Fruit fly (Drosophila melanogaster): Measurements from ENCODE around the gene CSN1a.
A peak's percentile ranks its signal among the peaks of the same experiment; 100 is the strongest.

The CSN1a gene

DNA sequence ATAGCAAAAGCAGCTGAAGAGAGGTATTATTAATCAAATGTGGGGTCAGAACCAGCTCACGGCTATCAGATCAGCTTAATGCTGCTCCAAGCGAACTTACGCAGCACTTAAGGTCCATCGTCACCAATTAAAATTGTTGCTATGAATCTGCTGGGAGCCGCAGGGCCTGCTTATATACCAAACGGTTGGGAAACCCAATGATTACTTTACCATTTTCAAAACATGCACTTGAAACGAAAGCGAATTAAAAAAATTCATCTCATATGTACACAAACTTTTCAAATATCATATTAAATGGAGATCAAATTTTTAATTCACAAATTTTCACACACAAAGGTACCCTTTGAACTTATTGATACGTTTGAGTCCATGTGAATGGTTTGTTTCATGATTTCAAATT lies 17.5 kb upstream of the CSN1a start, which contains the start of gene CG42587:
CG42587 (minus strand) TSS at position 143 of the 400 bp plus-strand sequence.
- TF ChIP-seq B-H2 (GFP tag; optimal IDR thresholded peaks at IDR 0.05), result no peak
- TF ChIP-seq Kr (GFP tag; optimal IDR thresholded peaks at IDR 0.05), result no peak
- TF ChIP-seq cato (GFP tag; optimal IDR thresholded peaks at IDR 0.05; ENCODE audit: borderline replicate concordance), result no peak
- no peak for TF ChIP-seq CG8281 (tag; optimal IDR thresholded peaks at IDR 0.05)
- TF ChIP-seq HLH4C (GFP tag; IDR thresholded peaks at IDR 0.05; ENCODE audit: partially characterized antibody), result no peak
- TF ChIP-seq Dek (tag; optimal IDR thresholded peaks at IDR 0.05), result no peak
- no peak for TF ChIP-seq cas (GFP tag; IDR thresholded peaks at IDR 0.05)
- TF ChIP-seq CG2120 (GFP tag; optimal IDR thresholded peaks at IDR 0.05), result peak; percentile 29
- no peak for TF ChIP-seq CG8089 (GFP tag; optimal IDR thresholded peaks at IDR 0.05)
- no peak for TF ChIP-seq CG30431 (GFP tag; optimal IDR thresholded peaks at IDR 0.05)
- no peak for TF ChIP-seq al (GFP tag; IDR thresholded peaks at IDR 0.05)
- TF ChIP-seq Asciz (GFP tag; optimal IDR thresholded peaks at IDR 0.05), result no peak
- no peak for TF ChIP-seq CG7963 (GFP tag; IDR thresholded peaks at IDR 0.05; ENCODE audit: partially characterized antibody)
- peak; percentile 4 for TF ChIP-seq Oli (tag; optimal IDR thresholded peaks at IDR 0.05)
- TF ChIP-seq Meics (GFP tag; optimal IDR thresholded peaks at IDR 0.05), result peak; percentile 6
- TF ChIP-seq dmrt99B (tag; optimal IDR thresholded peaks at IDR 0.05), result peak; percentile 11
- TF ChIP-seq Hr51 (GFP tag; optimal IDR thresholded peaks at IDR 0.05), result peak in 1 of 2 experiments; percentile 21
- TF ChIP-seq row (GFP tag; IDR thresholded peaks at IDR 0.05), result no peak
- no peak for TF ChIP-seq sens (GFP tag)
- TF ChIP-seq ssp (GFP tag; IDR thresholded peaks at IDR 0.05), result no peak
- no peak for TF ChIP-seq CG2712 (tag; optimal IDR thresholded peaks at IDR 0.05)
- no peak for TF ChIP-seq CG8359 (GFP tag; optimal IDR thresholded peaks at IDR 0.05; ENCODE audit: borderline replicate concordance)
- TF ChIP-seq Rfx (GFP tag; IDR thresholded peaks at IDR 0.05), result peak; percentile 22; the same call in 1 of the 2 replicates
- TF ChIP-seq Ssrp (tag; optimal IDR thresholded peaks at IDR 0.05), result no peak
- peak; percentile 13 for TF ChIP-seq Sox102F (GFP tag; optimal IDR thresholded peaks at IDR 0.05)
- peak; percentile 31; the same call in 2 of the 3 replicates for TF ChIP-seq tgo (GFP tag; IDR thresholded peaks at IDR 0.05)
- no peak for TF ChIP-seq emc (GFP tag; optimal IDR thresholded peaks at IDR 0.05)
- no peak for TF ChIP-seq hb (GFP tag; IDR thresholded peaks at IDR 0.05; ENCODE audit: partially characterized antibody)
- no peak for TF ChIP-seq zfh1 (GFP tag; IDR thresholded peaks at IDR 0.05)
- no peak for TF ChIP-seq Fer1 (GFP tag; optimal IDR thresholded peaks at IDR 0.05)
- peak; percentile 5 for TF ChIP-seq CG12769 (tag; optimal IDR thresholded peaks at IDR 0.05)
- TF ChIP-seq gfzf (GFP tag; optimal IDR thresholded peaks at IDR 0.05), result no peak
- peak; percentile 23 for TF ChIP-seq gem (tag; optimal IDR thresholded peaks at IDR 0.05)
- peak; percentile 6 for TF ChIP-seq lab (GFP tag; optimal IDR thresholded peaks at IDR 0.05)
- peak; percentile 63 for TF ChIP-seq CG34376 (GFP tag; optimal IDR thresholded peaks at IDR 0.05)
- no peak for TF ChIP-seq run (tag; optimal IDR thresholded peaks at IDR 0.05)
- TF ChIP-seq Ptx1 (GFP tag; IDR thresholded peaks at IDR 0.05), result 0 out of 2 replicates have a peak, but pooled peaks have one; percentile 16
- TF ChIP-seq tup (GFP tag; optimal IDR thresholded peaks at IDR 0.05), result no peak
- TF ChIP-seq ci (GFP tag; IDR thresholded peaks at IDR 0.05), result no peak
- TF ChIP-seq sug (tag; optimal IDR thresholded peaks at IDR 0.05), result peak; percentile 50
- no peak for TF ChIP-seq Sin3A (optimal IDR thresholded peaks at IDR 0.05)
- no peak for TF ChIP-seq CG7372 (GFP tag; IDR thresholded peaks at IDR 0.05)
- 0 out of 2 replicates have a peak, but pooled peaks have one; percentile 36 for TF ChIP-seq CG14441 (GFP tag; IDR thresholded peaks at IDR 0.05)
- TF ChIP-seq dan (GFP tag; IDR thresholded peaks at IDR 0.05), result no peak
- no peak for TF ChIP-seq CG6254 (GFP tag; optimal IDR thresholded peaks at IDR 0.05)
- TF ChIP-seq CG13296 (GFP tag; optimal IDR thresholded peaks at IDR 0.05), result no peak
